Fruit fly (Drosophila melanogaster) whole organism, embryonic: ENCODE results near the gene CG14830.
A peak's percentile ranks its signal among the peaks of the same experiment; 100 is the strongest.

Experiments used
- Awh ChIP-seq: fragments of 200-800 bp; sonication (Bioruptor generic); IDR thresholded peaks from 2 replicates; pipeline ENCODE4, ENCODE4 v1.3.6; 2022; ENCODE audit warnings: missing biosample characterization, missing genetic modification characterization
- Bdp1 ChIP-seq: fragments of 200-800 bp; sonication (Bioruptor generic); optimal IDR thresholded peaks from 3 replicates; lab custom pipeline; 2016; ENCODE audit warnings: missing biosample characterization, missing genetic modification characterization
- Bgb ChIP-seq: fragments of 200-800 bp; sonication (Bioruptor generic); IDR thresholded peaks from 2 replicates; pipeline ENCODE4 v1.3.6; 2022; ENCODE audit warnings: missing biosample characterization, missing genetic modification characterization; ENCODE audit not compliant: partially characterized antibody
- CG10462 ChIP-seq: fragments of 200-800 bp; sonication (Bioruptor generic); optimal IDR thresholded peaks from 2 replicates; lab custom pipeline; 2016; ENCODE audit warnings: missing biosample characterization, missing genetic modification characterization
- CG12219 ChIP-seq: fragments of 200-800 bp; sonication (Bioruptor generic); optimal IDR thresholded peaks from 3 replicates; lab custom pipeline; 2018; ENCODE audit warnings: missing biosample characterization, mild to moderate bottlenecking, missing genetic modification characterization
- CG13624 ChIP-seq: fragments of 200-800 bp; sonication (Bioruptor generic); optimal IDR thresholded peaks from 2 replicates; lab custom pipeline; 2016; ENCODE audit warnings: missing biosample characterization, missing genetic modification characterization
- CG13775 ChIP-seq: fragments of 200-800 bp; sonication (Bioruptor generic); optimal IDR thresholded peaks from 3 replicates; lab custom pipeline; 2017; ENCODE audit warnings: missing biosample characterization, mild to moderate bottlenecking, missing genetic modification characterization
- CG15479 ChIP-seq: fragments of 200-800 bp; sonication (Bioruptor generic); optimal IDR thresholded peaks from 3 replicates; lab custom pipeline; 2019; ENCODE audit warnings: missing biosample characterization, mild to moderate bottlenecking, missing genetic modification characterization, moderate library complexity
- CG15696 ChIP-seq: fragments of 200-800 bp; sonication (Bioruptor generic); optimal IDR thresholded peaks from 2 replicates; lab custom pipeline; 2019; ENCODE audit warnings: missing biosample characterization, mild to moderate bottlenecking, missing genetic modification characterization, moderate library complexity
- CG1602 ChIP-seq: fragments of 200-800 bp; sonication (Bioruptor generic); optimal IDR thresholded peaks from 3 replicates; lab custom pipeline; 2016; ENCODE audit warnings: missing biosample characterization, missing genetic modification characterization
- CG16815 ChIP-seq: fragments of 200-800 bp; sonication (Bioruptor generic); optimal IDR thresholded peaks from 3 replicates; lab custom pipeline; 2017; ENCODE audit warnings: missing biosample characterization, mild to moderate bottlenecking, missing genetic modification characterization
- CG17186 ChIP-seq: fragments of 200-800 bp; sonication (Bioruptor generic); optimal IDR thresholded peaks from 3 replicates; lab custom pipeline; 2017; ENCODE audit warnings: missing biosample characterization, missing genetic modification reagents, missing genetic modification characterization
- CG17568 ChIP-seq: fragments of 200-800 bp; sonication (Bioruptor generic); optimal IDR thresholded peaks from 2 replicates; lab custom pipeline; 2018; ENCODE audit warnings: missing biosample characterization, mild to moderate bottlenecking, missing genetic modification characterization, moderate library complexity
- CG18011 ChIP-seq: fragments of 200-800 bp; sonication (Bioruptor generic); optimal IDR thresholded peaks from 2 replicates; lab custom pipeline; 2017; ENCODE audit warnings: missing biosample characterization, missing genetic modification characterization, mild to moderate bottlenecking, moderate library complexity, missing genotype
- CG18476 ChIP-seq: fragments of 200-800 bp; sonication (Bioruptor generic); optimal IDR thresholded peaks from 2 replicates; lab custom pipeline; 2016; ENCODE audit warnings: missing biosample characterization, mild to moderate bottlenecking, missing genetic modification characterization
- CG33557 ChIP-seq: fragments of 200-800 bp; sonication (Bioruptor generic); optimal IDR thresholded peaks from 2 replicates; lab custom pipeline; 2019; ENCODE audit warnings: missing biosample characterization, mild to moderate bottlenecking, missing genetic modification characterization, moderate library complexity
- CG34376 ChIP-seq: fragments of 200-800 bp; sonication (Bioruptor generic); optimal IDR thresholded peaks from 2 replicates; lab custom pipeline; 2018; ENCODE audit warnings: missing biosample characterization, mild to moderate bottlenecking, missing genetic modification characterization
- CG3726 ChIP-seq: fragments of 200-800 bp; sonication (Bioruptor generic); IDR thresholded peaks from 3 replicates; pipeline ENCODE4, ENCODE4 v1.3.6; 2022; ENCODE audit warnings: missing biosample characterization, missing genetic modification characterization
- CG3838 ChIP-seq: fragments of 200-800 bp; sonication (Bioruptor generic); optimal IDR thresholded peaks from 3 replicates; lab custom pipeline; 2016; ENCODE audit warnings: missing biosample characterization, missing genetic modification characterization
- CG4854 ChIP-seq: fragments of 200-800 bp; sonication (Bioruptor generic); optimal IDR thresholded peaks from 2 replicates; lab custom pipeline; 2016; ENCODE audit warnings: missing biosample characterization, missing genetic modification characterization, inconsistent platforms
- CG6765 ChIP-seq: fragments of 200-800 bp; sonication (Bioruptor generic); optimal IDR thresholded peaks from 3 replicates; lab custom pipeline; 2017; ENCODE audit warnings: missing biosample characterization, mild to moderate bottlenecking, missing genetic modification characterization
- CG8944 ChIP-seq: fragments of 200-800 bp; sonication (Bioruptor generic); optimal IDR thresholded peaks from 3 replicates; lab custom pipeline; 2016; ENCODE audit warnings: missing biosample characterization, missing genetic modification characterization
- CG9727 ChIP-seq: fragments of 200-800 bp; sonication (Bioruptor generic); optimal IDR thresholded peaks from 3 replicates; lab custom pipeline; 2017; ENCODE audit warnings: missing biosample characterization, mild to moderate bottlenecking, missing genetic modification characterization
- CG9932 ChIP-seq: fragments of 200-800 bp; sonication (Bioruptor generic); IDR thresholded peaks from 2 replicates; pipeline ENCODE4 v1.3.6; 2022; ENCODE audit warnings: missing biosample characterization, missing genetic modification characterization
- D19A ChIP-seq: fragments of 200-800 bp; optimal IDR thresholded peaks from 3 replicates; lab custom pipeline; 2019; ENCODE audit warnings: missing biosample characterization, mild to moderate bottlenecking, missing genetic modification characterization, moderate library complexity
- Dbx ChIP-seq: fragments of 200-800 bp; sonication (Bioruptor generic); IDR thresholded peaks from 3 replicates; pipeline ENCODE4 v1.3.6; 2022; ENCODE audit warnings: missing biosample characterization, missing genetic modification characterization
- Deaf1 ChIP-seq: fragments of 200-800 bp; optimal IDR thresholded peaks from 3 replicates; lab custom pipeline; 2019; ENCODE audit warnings: missing biosample characterization, mild to moderate bottlenecking, missing genetic modification characterization, moderate library complexity
- Dref ChIP-seq: fragments of 200-800 bp; sonication (Bioruptor generic); IDR thresholded peaks from 2 replicates; pipeline ENCODE4 v1.3.6; 2022; ENCODE audit warnings: missing biosample characterization, missing genetic modification characterization
- ERR ChIP-seq: fragments of 200-800 bp; sonication (Bioruptor generic); optimal IDR thresholded peaks from 2 replicates; lab custom pipeline; 2016; ENCODE audit warnings: missing biosample characterization, missing genetic modification characterization
- Ets97D ChIP-seq: fragments of 200-800 bp; sonication (Bioruptor generic); optimal IDR thresholded peaks from 3 replicates; lab custom pipeline; 2016; ENCODE audit warnings: missing biosample characterization, missing genetic modification characterization
- Max ChIP-seq: fragments of 200-800 bp; sonication (Bioruptor generic); optimal IDR thresholded peaks from 2 replicates; lab custom pipeline; 2016; ENCODE audit warnings: missing biosample characterization, mild to moderate bottlenecking, missing genetic modification characterization
- Opbp ChIP-seq: fragments of 200-800 bp; sonication (Bioruptor generic); IDR thresholded peaks from 3 replicates; pipeline ENCODE4 v1.3.6; 2022; ENCODE audit warnings: missing biosample characterization, missing genetic modification characterization; ENCODE audit not compliant: partially characterized antibody
- Optix ChIP-seq: fragments of 200-800 bp; sonication (Bioruptor generic); IDR thresholded peaks from 3 replicates; pipeline ENCODE4 v1.3.6; 2022; ENCODE audit warnings: missing biosample characterization, missing genetic modification characterization
- Pdp1 ChIP-seq, 2 experiments: fragments of 200-800 bp; sonication (Bioruptor generic); optimal IDR thresholded peaks; 3 replicates each; lab custom pipeline; 2016; ENCODE audit warnings: missing biosample characterization in 2 of 2, missing genetic modification characterization in 2 of 2, mild to moderate bottlenecking in 1 of 2, moderate library complexity in 1 of 2
- Ravus ChIP-seq: fragments of 200-800 bp; sonication (Bioruptor generic); IDR thresholded peaks from 2 replicates; pipeline ENCODE4 v1.3.6; 2022; ENCODE audit warnings: missing biosample characterization, missing genetic modification characterization
- TFAM ChIP-seq: fragments of 200-800 bp; sonication (Bioruptor generic); optimal IDR thresholded peaks from 2 replicates; lab custom pipeline; 2017; ENCODE audit warnings: missing biosample characterization, missing genetic modification characterization, inconsistent platforms
- Xrp1 ChIP-seq: fragments of 200-800 bp; sonication (Bioruptor generic); IDR thresholded peaks from 2 replicates; pipeline ENCODE4 v1.3.6; 2022; ENCODE audit warnings: missing biosample characterization, missing genetic modification characterization
- da ChIP-seq: fragments of 200-800 bp; sonication (Bioruptor generic); optimal IDR thresholded peaks from 2 replicates; lab custom pipeline; 2016; ENCODE audit warnings: missing biosample characterization, missing genetic modification characterization
- fd64A ChIP-seq: fragments of 200-800 bp; sonication (Bioruptor generic); optimal IDR thresholded peaks from 3 replicates; lab custom pipeline; 2018; ENCODE audit warnings: missing biosample characterization, mild to moderate bottlenecking, missing genetic modification characterization
- grau ChIP-seq: fragments of 200-800 bp; optimal IDR thresholded peaks from 3 replicates; lab custom pipeline; 2019; ENCODE audit warnings: missing biosample characterization, mild to moderate bottlenecking, missing genetic modification characterization, moderate library complexity
- hkb ChIP-seq, 2 experiments: fragments of 200-800 bp in 1 of 2; fragments of >200 bp in 1 of 2; sonication (Bioruptor generic) in 1 of 2; IDR thresholded peaks in 1 of 2; optimal IDR thresholded peaks in 1 of 2; 2 replicates each; pipeline versions ENCODE4 v1.3.6 to Lab custom; 2017 to 2022; ENCODE audit warnings: missing biosample characterization in 1 of 2, missing genetic modification characterization in 1 of 2
- mirr ChIP-seq: fragments of 200-800 bp; sonication (Bioruptor generic); optimal IDR thresholded peaks from 3 replicates; lab custom pipeline; 2018; ENCODE audit warnings: missing biosample characterization, mild to moderate bottlenecking, missing genetic modification characterization
- pita ChIP-seq: fragments of 200-800 bp; sonication (Bioruptor generic); optimal IDR thresholded peaks from 2 replicates; lab custom pipeline; 2017; ENCODE audit warnings: missing biosample characterization, mild to moderate bottlenecking, missing genetic modification characterization
- ranshi ChIP-seq: fragments of 200-800 bp; sonication (Bioruptor generic); IDR thresholded peaks from 2 replicates; pipeline ENCODE4 v1.3.6; 2022; ENCODE audit warnings: missing biosample characterization, missing genetic modification characterization
- run ChIP-seq: fragments of 200-800 bp; sonication (Bioruptor generic); optimal IDR thresholded peaks from 3 replicates; lab custom pipeline; 2018; ENCODE audit warnings: missing biosample characterization, mild to moderate bottlenecking, missing genetic modification characterization
- sc ChIP-seq, 3 experiments: fragments of >200 bp in 2 of 3; fragments of 200-800 bp in 1 of 3; sonication (Bioruptor generic) in 1 of 3; optimal IDR thresholded peaks; 2 replicates in 2 of 3; 3 replicates in 1 of 3; lab custom pipeline; 2017; ENCODE audit warnings: mild to moderate bottlenecking in 1 of 3, missing biosample characterization in 1 of 3, missing genetic modification characterization in 1 of 3, missing genetic modification reagents in 1 of 3
- schlank ChIP-seq: fragments of 200-800 bp; sonication (Bioruptor generic); optimal IDR thresholded peaks from 2 replicates; lab custom pipeline; 2018; ENCODE audit warnings: missing biosample characterization, mild to moderate bottlenecking, missing genetic modification characterization
- tgo ChIP-seq: fragments of 200-800 bp; sonication (Bioruptor generic); IDR thresholded peaks from 3 replicates; pipeline ENCODE4 v1.3.6; 2022; ENCODE audit warnings: missing biosample characterization, missing genetic modification characterization
- tin ChIP-seq: fragments of 200-800 bp; sonication (Bioruptor generic); optimal IDR thresholded peaks from 3 replicates; lab custom pipeline; 2016; ENCODE audit warnings: missing biosample characterization, missing genetic modification characterization
- trh ChIP-seq: fragments of 200-800 bp; sonication (Bioruptor generic); optimal IDR thresholded peaks from 2 replicates; lab custom pipeline; 2016; ENCODE audit warnings: missing biosample characterization, missing genetic modification characterization

Gene CG14830

dm6 chr3L:7250469-7250868 lies 13.3 kb downstream of the CG14830 start, which contains the start of gene MED4 (continued):
- TF ChIP-seq CG34376 (GFP tag; lab: Kevin White, UChicago) (no peak), sc (optimal IDR thresholded peaks at IDR 0.05; lab: Kevin White, UChicago) (no peak), sc (GFP tag; optimal IDR thresholded peaks at IDR 0.05; lab: Kevin White, UChicago) (no peak), D19A (tag; lab: Kevin White, UChicago) (peak; percentile 45), CG18011 (GFP tag; lab: Kevin White, UChicago) (peak; percentile 79), schlank (tag; lab: Kevin White, UChicago) (peak; percentile 51), CG16815 (GFP tag; lab: Kevin White, UChicago) (peak; percentile 50), pita (GFP tag; lab: Kevin White, UChicago) (no peak), CG8944 (GFP tag; lab: Kevin White, UChicago) (peak; percentile 87), tin (GFP tag; lab: Kevin White, UChicago) (peak; percentile 84), CG13624 (peak; percentile 86), CG17186 (peak; percentile 76), CG33557 (peak; percentile 37), ranshi (GFP tag; lab: Robert Waterston, UW) (peak; percentile 75), CG12219 (peak; percentile 79), hkb (optimal IDR thresholded peaks at IDR 0.05; lab: Kevin White, UChicago) (no peak), hkb (GFP tag; IDR thresholded peaks at IDR 0.05; lab: Robert Waterston, UW) (peak; percentile 83), Xrp1 (GFP tag; lab: Robert Waterston, UW) (peak; percentile 79), mirr (GFP tag; lab: Kevin White, UChicago) (no peak), Deaf1 (tag; lab: Kevin White, UChicago) (peak; percentile 37), CG15479 (GFP tag; lab: Kevin White, UChicago) (no peak), CG13775 (peak; percentile 55), Bdp1 (peak; percentile 38), da (peak; percentile 37), CG17568 (GFP tag; lab: Kevin White, UChicago) (no peak), Awh (GFP tag; lab: Robert Waterston, UW) (peak; percentile 67), CG10462 (GFP tag; lab: Kevin White, UChicago) (peak; percentile 21), fd64A (GFP tag; lab: Kevin White, UChicago) (peak; percentile 10), trh (GFP tag; lab: Kevin White, UChicago) (peak; percentile 48), Optix (peak; percentile 44; the same call in 2 of the 3 replicates), CG18476 (peak; percentile 55), tgo (peak; percentile 79), ERR (peak; percentile 69), grau (tag; lab: Kevin White, UChicago) (peak; percentile 78), CG9932 (GFP tag; lab: Robert Waterston, UW) (peak; percentile 80), run (tag; lab: Kevin White, UChicago) (peak; percentile 8), Ets97D (GFP tag; lab: Kevin White, UChicago) (peak; percentile 84), TFAM (GFP tag; lab: Kevin White, UChicago) (no peak), CG9727 (GFP tag; lab: Kevin White, UChicago) (peak; percentile 74), CG3726 (0 out of 3 replicates have a peak, but pooled peaks have one; percentile 16), Pdp1 (GFP tag; optimal IDR thresholded peaks at IDR 0.05; lab: Kevin White, UChicago) (peak; percentile 78 to 85), Dbx (GFP tag; lab: Robert Waterston, UW) (peak; percentile 83), CG15696 (tag; lab: Kevin White, UChicago) (peak; percentile 58), CG6765 (GFP tag; lab: Kevin White, UChicago) (peak; percentile 60), CG4854 (GFP tag; lab: Kevin White, UChicago) (peak; percentile 69), Max (GFP tag; lab: Kevin White, UChicago) (peak; percentile 69), Dref (GFP tag; lab: Robert Waterston, UW) (peak; percentile 43), Ravus (no peak), CG1602 (peak; percentile 77), Bgb (peak; percentile 42), Opbp (peak; percentile 48; the same call in 1 of the 3 replicates), CG3838 (GFP tag; lab: Kevin White, UChicago) (peak; percentile 40)
